Fruit fly (Drosophila melanogaster) whole organism, wandering third instar larva: ENCODE measurements around the gene CG13898.

Experiments used
- Abd-B ChIP-seq: fragments of >200 bp; optimal IDR thresholded peaks from 2 replicates; lab custom pipeline; 2017; ENCODE audit warnings: missing biosample characterization, missing genetic modification characterization
- CG9705 ChIP-seq: fragments of 200-800 bp; sonication (Bioruptor generic); optimal IDR thresholded peaks from 2 replicates; lab custom pipeline; 2018; ENCODE audit warnings: missing biosample characterization, mild to moderate bottlenecking, missing genetic modification characterization
- Dfd ChIP-seq: fragments of >200 bp; optimal IDR thresholded peaks from 2 replicates; lab custom pipeline; 2017; ENCODE audit warnings: missing biosample characterization, missing genetic modification characterization
- Hnf4 ChIP-seq: fragments of 200-800 bp; sonication (Bioruptor generic); optimal IDR thresholded peaks from 2 replicates; lab custom pipeline; 2016; ENCODE audit warnings: missing biosample characterization, mild to moderate bottlenecking, missing genetic modification characterization
- Hr83 ChIP-seq: fragments of 200-300 bp; sonication (Bioruptor generic); optimal IDR thresholded peaks from 2 replicates; lab custom pipeline; 2016; ENCODE audit warnings: missing biosample characterization, mild to moderate bottlenecking, missing genetic modification characterization, moderate library complexity; ENCODE audit not compliant: poor library complexity, severe bottlenecking
- Mio ChIP-seq: sonication (Bioruptor generic); optimal IDR thresholded peaks from 2 replicates; lab custom pipeline; 2016; ENCODE audit warnings: missing biosample characterization, missing genetic modification characterization
- br ChIP-seq: fragments of 200-800 bp; sonication (Bioruptor generic); optimal IDR thresholded peaks from 2 replicates; lab custom pipeline; 2016; ENCODE audit warnings: missing biosample characterization, missing genetic modification characterization
- brk ChIP-seq: fragments of 200-800 bp; sonication (Bioruptor generic); optimal IDR thresholded peaks from 2 replicates; lab custom pipeline; 2016; ENCODE audit warnings: missing biosample characterization, mild to moderate bottlenecking, missing genetic modification characterization
- ey ChIP-seq: fragments of 200-800 bp; sonication (Bioruptor generic); optimal IDR thresholded peaks from 2 replicates; lab custom pipeline; 2016; ENCODE audit warnings: missing biosample characterization, missing genetic modification characterization
- lola ChIP-seq: fragments of >200 bp; optimal IDR thresholded peaks from 2 replicates; lab custom pipeline; 2017; ENCODE audit warnings: missing biosample characterization, missing genetic modification characterization
- sv ChIP-seq: fragments of 200-800 bp; sonication (Bioruptor generic); optimal IDR thresholded peaks from 3 replicates; lab custom pipeline; 2016; ENCODE audit warnings: missing biosample characterization, missing genetic modification characterization

DNA sequence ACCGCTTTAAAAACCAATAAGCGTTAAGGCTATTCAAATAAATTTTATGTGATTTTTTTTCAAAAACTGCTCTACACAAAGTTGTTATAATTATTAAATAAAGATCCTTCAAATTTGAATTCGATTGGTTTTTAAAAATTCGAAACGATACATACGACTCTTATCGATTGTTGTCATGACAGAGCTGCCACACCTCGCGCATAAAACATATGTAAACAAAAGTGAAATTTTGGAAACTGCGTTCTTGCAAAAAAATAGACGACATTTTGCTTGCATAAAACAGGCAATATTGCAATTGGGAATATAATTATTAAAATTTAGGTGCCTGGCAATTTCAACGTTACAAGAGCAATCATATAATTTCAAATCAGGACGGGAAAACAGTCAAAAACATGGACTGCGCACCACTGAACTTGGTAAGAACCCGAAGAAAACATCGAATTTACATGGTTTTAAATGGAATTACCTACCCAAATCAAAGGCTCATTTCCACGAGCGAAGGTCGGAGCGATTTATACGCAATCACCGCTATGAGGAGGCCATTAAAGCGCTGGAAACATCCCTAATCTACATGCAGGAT is 31.7 kb upstream of the CG13898 start, which contains the start of gene CG42554:
- TF ChIP-seq Hr83 (GFP tag; lab: Kevin White, UChicago) (no peak), brk (GFP tag; lab: Kevin White, UChicago) (no peak), lola (GFP tag; lab: Kevin White, UChicago) (no peak), Abd-B (GFP tag; lab: Kevin White, UChicago) (no peak), CG9705 (GFP tag; lab: Kevin White, UChicago) (no peak), Dfd (no peak), br (GFP tag; lab: Kevin White, UChicago) (no peak), Mio (no peak), sv (GFP tag; lab: Kevin White, UChicago) (no peak), Hnf4 (GFP tag; lab: Kevin White, UChicago) (peak; percentile 5), ey (GFP tag; lab: Kevin White, UChicago) (no peak)
